Worm (Caenorhabditis elegans) whole organism, young adult: ENCODE measurements around the gene oac-10.

Experiments
- C17E4.6 ChIP-seq: fragments of 200-800 bp; sonication (Bioruptor generic); IDR thresholded peaks from 2 replicates; pipeline ENCODE4 v1.3.6; 2022; ENCODE audit warnings: missing genetic modification reagents, missing genetic modification characterization, missing compliant biosample characterization
- F37B4.10 ChIP-seq: fragments of 200-800 bp; sonication (Bioruptor generic); IDR thresholded peaks from 2 replicates; pipeline ENCODE4 v1.3.6; 2022; ENCODE audit warnings: missing genetic modification characterization, missing compliant biosample characterization
- F55B11.4 ChIP-seq: sonication (generic microtip); optimal IDR thresholded peaks from 2 replicates; lab custom pipeline; 2016; ENCODE audit warnings: missing compliant biosample characterization, missing genetic modification characterization, borderline replicate concordance; ENCODE audit not compliant: insufficient read depth
- K11D2.4 ChIP-seq: fragments of 200-800 bp; sonication (Bioruptor generic); IDR thresholded peaks from 2 replicates; pipeline ENCODE4 v1.3.6; 2022; ENCODE audit warnings: missing genetic modification reagents, missing genetic modification characterization, missing compliant biosample characterization
- Y67H2A.10 ChIP-seq: fragments of 200-800 bp; sonication (Bioruptor generic); conservative IDR thresholded peaks from 2 replicates; pipeline ENCODE4 v1.3.6; 2022; ENCODE audit warnings: missing genetic modification reagents, missing genetic modification characterization, missing compliant biosample characterization
- akir-1 ChIP-seq: fragments of 200-800 bp; sonication (Bioruptor generic); optimal IDR thresholded peaks from 2 replicates; lab custom pipeline; 2018; ENCODE audit warnings: mild to moderate bottlenecking, missing genetic modification characterization, moderate library complexity, missing compliant biosample characterization
- aptf-2 ChIP-seq: fragments of 200-800 bp; sonication (Bioruptor generic); conservative IDR thresholded peaks from 2 replicates; pipeline ENCODE4 v1.3.6; 2022; ENCODE audit warnings: missing genetic modification reagents, missing genetic modification characterization, missing compliant biosample characterization
- atf-7 ChIP-seq: sonication (generic microtip); optimal IDR thresholded peaks from 2 replicates; lab custom pipeline; 2017; ENCODE audit warnings: mild to moderate bottlenecking, missing genetic modification characterization, missing compliant biosample characterization
- athp-1 ChIP-seq: sonication (generic microtip); optimal IDR thresholded peaks from 2 replicates; lab custom pipeline; 2017; ENCODE audit warnings: mild to moderate bottlenecking, missing genetic modification characterization, missing compliant biosample characterization
- ccch-3 ChIP-seq: fragments of 200-800 bp; sonication (Bioruptor generic); optimal IDR thresholded peaks from 2 replicates; lab custom pipeline; 2018; ENCODE audit warnings: mild to moderate bottlenecking, missing genetic modification characterization, missing compliant biosample characterization
- ceh-100 ChIP-seq: fragments of 200-800 bp; sonication (Bioruptor generic); IDR thresholded peaks from 2 replicates; pipeline ENCODE4 v1.3.6; 2022; ENCODE audit warnings: missing genetic modification reagents, missing genetic modification characterization, missing compliant biosample characterization
- ceh-58 ChIP-seq: fragments of 200-800 bp; sonication (Bioruptor generic); IDR thresholded peaks from 2 replicates; pipeline ENCODE4 v1.3.6; 2022; ENCODE audit warnings: missing genetic modification characterization, missing compliant biosample characterization
- ceh-79 ChIP-seq: sonication (generic microtip); optimal IDR thresholded peaks from 2 replicates; lab custom pipeline; 2017; ENCODE audit warnings: mild to moderate bottlenecking, missing genetic modification characterization, missing compliant biosample characterization
- ceh-91 ChIP-seq: fragments of 200-800 bp; sonication (Bioruptor generic); IDR thresholded peaks from 2 replicates; pipeline ENCODE4 v1.3.6; 2022; ENCODE audit warnings: missing genetic modification reagents, missing genetic modification characterization, missing compliant biosample characterization
- chd-7 ChIP-seq: sonication (generic microtip); optimal IDR thresholded peaks from 2 replicates; lab custom pipeline; 2016; ENCODE audit warnings: mild to moderate bottlenecking, missing genetic modification characterization, moderate library complexity, missing compliant biosample characterization
- dox-1 ChIP-seq: fragments of 200-800 bp; sonication (Bioruptor generic); IDR thresholded peaks from 2 replicates; pipeline ENCODE4 v1.3.6; 2022; ENCODE audit warnings: missing genetic modification reagents, missing genetic modification characterization, missing compliant biosample characterization
- efl-1 ChIP-seq: fragments of 150-350 bp; optimal IDR thresholded peaks from 2 replicates; lab custom pipeline; 2014; ENCODE audit warnings: missing biosample characterization, missing genetic modification reagents, missing genetic modification characterization
- egl-44 ChIP-seq: fragments of 200-800 bp; sonication (Bioruptor generic); IDR thresholded peaks from 2 replicates; pipeline ENCODE4 v1.3.6; 2022; ENCODE audit warnings: missing genetic modification reagents, missing genetic modification characterization, missing compliant biosample characterization
- egrh-3 ChIP-seq: fragments of 200-800 bp; sonication (Bioruptor generic); IDR thresholded peaks from 2 replicates; pipeline ENCODE4 v1.3.6; 2022; ENCODE audit warnings: missing genetic modification reagents, missing genetic modification characterization, missing compliant biosample characterization
- gei-17 ChIP-seq: fragments of 200-800 bp; sonication (Bioruptor generic); optimal IDR thresholded peaks from 2 replicates; lab custom pipeline; 2018; ENCODE audit warnings: mild to moderate bottlenecking, missing genetic modification characterization, missing compliant biosample characterization
- him-1 ChIP-seq: sonication (generic microtip); optimal IDR thresholded peaks from 2 replicates; lab custom pipeline; 2016; ENCODE audit warnings: missing genotype, missing genetic modification reagents, missing genetic modification characterization, missing compliant biosample characterization
- hlh-26 ChIP-seq: fragments of 200-800 bp; sonication (Bioruptor generic); conservative IDR thresholded peaks from 2 replicates; pipeline ENCODE4 v1.3.6; 2022; ENCODE audit warnings: missing genetic modification reagents, missing genetic modification characterization, missing compliant biosample characterization
- hmg-20 ChIP-seq: fragments of 200-800 bp; sonication (Bioruptor generic); IDR thresholded peaks from 2 replicates; pipeline ENCODE4 v1.3.6; 2022; ENCODE audit warnings: missing genetic modification reagents, missing genetic modification characterization, missing compliant biosample characterization
- lin-35 ChIP-seq, 3 experiments: fragments of 150-350 bp in 2 of 3; sonication (generic microtip) in 1 of 3; optimal IDR thresholded peaks; 2 replicates each; lab custom pipeline; 2014 to 2018; ENCODE audit warnings: missing biosample characterization in 3 of 3, missing genetic modification characterization in 3 of 3, missing genetic modification reagents in 3 of 3
- lin-54 ChIP-seq: fragments of 200-800 bp; sonication (Bioruptor generic); optimal IDR thresholded peaks from 2 replicates; lab custom pipeline; 2018; ENCODE audit warnings: mild to moderate bottlenecking, missing genetic modification characterization, missing compliant biosample characterization
- lsy-27 ChIP-seq: sonication (generic microtip); optimal IDR thresholded peaks from 2 replicates; lab custom pipeline; 2017; ENCODE audit warnings: missing genetic modification characterization, mild to moderate bottlenecking, missing compliant biosample characterization, antibody characterized with exemption, missing genotype, borderline replicate concordance; ENCODE audit not compliant: insufficient read depth
- madf-6 ChIP-seq: fragments of 200-800 bp; sonication (Bioruptor generic); IDR thresholded peaks from 2 replicates; pipeline ENCODE4 v1.3.6; 2022; ENCODE audit warnings: missing genetic modification reagents, missing genetic modification characterization, missing compliant biosample characterization
- mcd-1 ChIP-seq: fragments of 200-800 bp; sonication (Bioruptor generic); IDR thresholded peaks from 2 replicates; pipeline ENCODE4 v1.3.6; 2022; ENCODE audit warnings: missing genetic modification reagents, missing genetic modification characterization, missing compliant biosample characterization
- nhr-27 ChIP-seq: fragments of 200-800 bp; sonication (Bioruptor generic); optimal IDR thresholded peaks from 2 replicates; lab custom pipeline; 2018; ENCODE audit warnings: mild to moderate bottlenecking, missing genetic modification characterization, moderate library complexity, missing compliant biosample characterization
- nhr-80 ChIP-seq: sonication (generic microtip); optimal IDR thresholded peaks from 2 replicates; lab custom pipeline; 2016; ENCODE audit warnings: missing genetic modification characterization, missing compliant biosample characterization
- rcor-1 ChIP-seq: fragments of 200-800 bp; sonication (Bioruptor generic); IDR thresholded peaks from 2 replicates; pipeline ENCODE4 v1.3.6; 2022; ENCODE audit warnings: missing genetic modification reagents, missing genetic modification characterization, missing compliant biosample characterization
- snpc-1.3 ChIP-seq: sonication (generic microtip); optimal IDR thresholded peaks from 2 replicates; lab custom pipeline; 2017; ENCODE audit warnings: missing genetic modification characterization, mild to moderate bottlenecking, missing compliant biosample characterization, antibody characterized with exemption, moderate library complexity, missing genotype, missing genetic modification reagents; ENCODE audit not compliant: insufficient read depth
- snpc-3.4 ChIP-seq: sonication (generic microtip); optimal IDR thresholded peaks from 2 replicates; lab custom pipeline; 2017; ENCODE audit warnings: missing genetic modification characterization, mild to moderate bottlenecking, missing compliant biosample characterization, antibody characterized with exemption, moderate library complexity, missing genotype, missing genetic modification reagents
- tbp1 ChIP-seq: fragments of 200-800 bp; sonication (Bioruptor generic); optimal IDR thresholded peaks from 2 replicates; lab custom pipeline; 2018; ENCODE audit warnings: mild to moderate bottlenecking, missing genetic modification characterization, missing compliant biosample characterization
- ztf-25 ChIP-seq: fragments of 200-800 bp; sonication (Bioruptor generic); IDR thresholded peaks from 2 replicates; pipeline ENCODE4 v1.3.6; 2022; ENCODE audit warnings: missing genetic modification reagents, missing genetic modification characterization, missing compliant biosample characterization
- ztf-6 ChIP-seq: fragments of 200-800 bp; sonication (Bioruptor generic); IDR thresholded peaks from 2 replicates; pipeline ENCODE4 v1.3.6; 2022; ENCODE audit warnings: missing genetic modification reagents, missing genetic modification characterization, missing compliant biosample characterization

Gene oac-10

DNA sequence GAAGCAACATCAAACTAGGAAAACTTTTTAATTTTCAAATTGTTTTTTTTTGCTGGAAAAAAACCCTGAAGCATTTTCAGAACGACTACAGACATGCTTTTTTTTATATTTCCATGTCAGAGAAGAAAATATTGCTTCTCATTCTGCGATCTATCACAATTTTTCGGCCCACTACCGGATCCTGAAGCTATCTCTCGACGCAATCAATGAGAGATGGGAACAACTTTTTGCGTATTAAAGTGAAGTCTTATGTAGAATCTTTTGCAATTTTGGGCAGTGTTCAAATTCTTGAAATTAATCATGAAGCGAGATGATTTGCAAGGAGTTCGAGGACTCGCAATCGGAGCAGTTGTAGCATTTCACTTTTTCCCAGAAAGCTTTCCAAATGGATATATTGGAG lies at the start of gene oac-10:
oac-10 (plus strand) TSS at position 301 of the 400 bp plus-strand sequence.
- no peak for TF ChIP-seq chd-7 (tag; lab: Kevin White, UChicago)
- no peak for TF ChIP-seq athp-1
- TF ChIP-seq mcd-1 (GFP tag; lab: Robert Waterston, UW) = no peak
- no peak for TF ChIP-seq F55B11.4 (tag; lab: Kevin White, UChicago)
- TF ChIP-seq rcor-1 (GFP tag; lab: Robert Waterston, UW) = no peak
- no peak for TF ChIP-seq ceh-79 (tag; lab: Kevin White, UChicago)
- TF ChIP-seq ceh-91 (GFP tag; lab: Robert Waterston, UW) = no peak
- TF ChIP-seq, all 124 proteins: peak for 0

DNA sequence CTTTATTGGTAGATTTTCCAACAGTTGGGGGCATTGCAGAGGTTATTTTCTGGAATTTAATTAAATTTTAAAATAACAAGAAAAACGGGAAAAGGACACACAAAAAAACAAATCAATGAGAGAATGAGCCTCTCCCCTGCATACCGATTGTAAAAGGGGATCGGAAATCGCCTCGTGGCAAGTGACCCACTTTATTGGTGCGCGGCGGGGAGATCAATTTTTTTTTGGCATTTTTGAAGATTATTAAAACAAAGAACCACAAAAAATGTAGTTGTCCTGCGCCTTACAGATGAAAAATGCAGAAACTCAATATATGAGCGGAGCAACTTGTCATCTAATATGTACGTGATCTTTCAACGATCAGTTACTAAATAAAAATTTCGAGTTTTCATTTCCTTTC lies 48.5 kb upstream of the oac-10 start, which contains the start of gene F54D10.7:
F54D10.7 (minus strand) TSS at position 49 of the 400 bp plus-strand sequence.
- peak; percentile 63 for TF ChIP-seq efl-1 (GFP tag; lab: Kevin White, UChicago)
- TF ChIP-seq egrh-3 = no peak
- no peak for TF ChIP-seq atf-7 (tag; lab: Kevin White, UChicago)
- TF ChIP-seq madf-6 (GFP tag; lab: Robert Waterston, UW) = 0 out of 2 replicates have a peak, but pooled peaks have one; percentile 15
- peak; percentile 86 for TF ChIP-seq aptf-2
- no peak for TF ChIP-seq akir-1 (GFP tag; lab: Kevin White, UChicago)
- TF ChIP-seq snpc-1.3 (tag; lab: Kevin White, UChicago) = no peak
- no peak for TF ChIP-seq lsy-27 (tag; lab: Kevin White, UChicago)
- TF ChIP-seq snpc-3.4 (tag; lab: Kevin White, UChicago) = no peak
- TF ChIP-seq, all 124 proteins: peak for 3

DNA sequence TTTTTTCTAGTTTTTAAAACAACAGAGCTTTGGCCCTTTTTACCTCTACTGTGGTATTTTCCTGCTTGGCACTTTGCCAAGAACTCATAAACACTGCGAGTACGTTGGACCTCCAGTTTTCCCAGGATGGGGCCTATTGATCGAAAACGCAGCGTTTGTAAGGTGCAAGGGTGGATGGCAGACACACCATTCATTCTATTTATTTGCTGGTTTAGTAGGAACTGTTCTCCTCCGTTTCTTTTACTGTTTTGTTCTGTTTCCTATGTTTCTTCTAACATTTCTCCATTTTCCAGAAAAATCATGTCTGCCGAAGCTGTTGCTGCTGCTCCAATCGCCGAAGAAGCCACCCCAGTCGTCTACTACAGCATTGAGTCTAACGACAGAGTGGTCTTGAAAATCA lies 45.8 kb upstream of the oac-10 start, which contains the start of gene skr-15:
skr-15 (plus strand) TSS at position 301 of the 400 bp plus-strand sequence.
- TF ChIP-seq nhr-80 (tag; lab: Kevin White, UChicago) (no peak), F37B4.10 (GFP tag; lab: Robert Waterston, UW) (no peak), nhr-27 (no peak), hlh-26 (no peak), ceh-58 (GFP tag; lab: Robert Waterston, UW) (no peak), gei-17 (GFP tag; lab: Kevin White, UChicago) (no peak), snpc-1.3 (tag; lab: Kevin White, UChicago) (no peak), K11D2.4 (no peak), ztf-6 (no peak), athp-1 (no peak), dox-1 (no peak), egl-44 (no peak), lin-35 (GFP tag; optimal IDR thresholded peaks at IDR 0.05; lab: Kevin White, UChicago) (no peak), ztf-25 (no peak), egrh-3 (no peak), lin-54 (GFP tag; lab: Kevin White, UChicago) (no peak), Y67H2A.10 (no peak)
- TF ChIP-seq, all 124 proteins: peak for 0

DNA sequence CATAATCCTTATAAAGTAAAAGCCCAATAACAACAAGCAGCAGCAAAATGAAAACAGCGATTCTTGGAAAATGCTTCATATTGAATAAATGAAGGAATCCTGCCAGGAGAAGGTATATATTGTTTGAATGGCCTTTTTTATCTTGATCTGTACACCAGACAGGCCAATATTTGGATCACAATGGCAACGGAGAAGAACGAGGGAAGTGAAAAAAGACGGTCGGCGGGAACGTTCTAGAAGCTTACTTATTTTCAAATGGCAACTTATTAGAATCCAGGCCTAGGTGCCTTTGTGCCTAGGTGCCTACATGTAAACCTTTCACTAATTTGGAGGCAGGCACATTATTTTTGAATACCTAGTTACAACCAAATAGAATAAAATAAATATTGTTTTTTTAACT lies 41.9 kb upstream of the oac-10 start, which contains the start of gene F54D10.8:
F54D10.8 (minus strand) TSS at position 101 of the 400 bp plus-strand sequence.
- no peak for TF ChIP-seq ceh-100
- TF ChIP-seq F37B4.10 (GFP tag; lab: Robert Waterston, UW) = no peak
- TF ChIP-seq ccch-3 (GFP tag; lab: Kevin White, UChicago) = no peak
- TF ChIP-seq hmg-20 = no peak
- no peak for TF ChIP-seq rcor-1 (GFP tag; lab: Robert Waterston, UW)
- TF ChIP-seq tbp1 (GFP tag; lab: Kevin White, UChicago) = no peak
- no peak for TF ChIP-seq him-1 (tag; lab: Kevin White, UChicago)
- TF ChIP-seq athp-1 = no peak
- no peak for TF ChIP-seq C17E4.6 (GFP tag; lab: Robert Waterston, UW)
- TF ChIP-seq, all 124 proteins: peak for 0
